Fruit fly (Drosophila melanogaster) whole organism, adult: ENCODE data around the gene Proc-R.

Experiments used
- CG11617 ChIP-seq: fragments of 200-800 bp; sonication (Bioruptor generic); optimal IDR thresholded peaks from 2 replicates; lab custom pipeline; 2017; ENCODE audit warnings: mild to moderate bottlenecking, missing biosample characterization, missing genetic modification reagents, missing genetic modification characterization
- CG12768 ChIP-seq: fragments of 200-800 bp; sonication (Bioruptor generic); optimal IDR thresholded peaks from 2 replicates; lab custom pipeline; 2017; ENCODE audit warnings: missing biosample characterization, missing genetic modification characterization, mild to moderate bottlenecking, moderate library complexity, missing genetic modification reagents
- CG14711 ChIP-seq: fragments of 200-800 bp; sonication (Bioruptor generic); optimal IDR thresholded peaks from 2 replicates; lab custom pipeline; 2018; ENCODE audit warnings: missing biosample characterization, mild to moderate bottlenecking, missing genetic modification characterization, moderate library complexity
- CG1620 ChIP-seq: fragments of 200-800 bp; sonication (Bioruptor generic); optimal IDR thresholded peaks from 2 replicates; lab custom pipeline; 2016; ENCODE audit warnings: missing biosample characterization, missing genetic modification characterization
- CG33017 ChIP-seq: fragments of 200-800 bp; sonication (Bioruptor generic); optimal IDR thresholded peaks from 2 replicates; lab custom pipeline; 2018; ENCODE audit warnings: missing biosample characterization, mild to moderate bottlenecking, missing genetic modification characterization, moderate library complexity
- CG5204 ChIP-seq: fragments of 200-800 bp; sonication (Bioruptor generic); optimal IDR thresholded peaks from 2 replicates; lab custom pipeline; 2016; ENCODE audit warnings: missing biosample characterization, missing genetic modification characterization
- CG7045 ChIP-seq: fragments of 200-800 bp; sonication (Bioruptor generic); optimal IDR thresholded peaks from 2 replicates; lab custom pipeline; 2017; ENCODE audit warnings: missing biosample characterization, mild to moderate bottlenecking, missing genetic modification characterization
- CG7101 ChIP-seq: fragments of 200-800 bp; sonication (Bioruptor generic); optimal IDR thresholded peaks from 2 replicates; lab custom pipeline; 2018; ENCODE audit warnings: missing biosample characterization, mild to moderate bottlenecking, missing genetic modification characterization, moderate library complexity
- Clk ChIP-seq: fragments of 200-800 bp; sonication (Bioruptor generic); optimal IDR thresholded peaks from 2 replicates; lab custom pipeline; 2017; ENCODE audit warnings: missing biosample characterization, missing genetic modification characterization
- Crg-1 ChIP-seq: fragments of 200-800 bp; sonication (Bioruptor generic); optimal IDR thresholded peaks from 2 replicates; lab custom pipeline; 2016; ENCODE audit warnings: missing biosample characterization, missing genetic modification characterization
- Hr96 ChIP-seq: fragments of 200-800 bp; sonication (Bioruptor generic); optimal IDR thresholded peaks from 2 replicates; lab custom pipeline; 2016; ENCODE audit warnings: missing biosample characterization, missing genetic modification characterization
- Mnt ChIP-seq: fragments of 200-800 bp; sonication (Bioruptor generic); optimal IDR thresholded peaks from 2 replicates; lab custom pipeline; 2016; ENCODE audit warnings: missing biosample characterization, mild to moderate bottlenecking, missing genetic modification characterization
- bab1 ChIP-seq: fragments of 200-800 bp; sonication (Bioruptor generic); optimal IDR thresholded peaks from 3 replicates; lab custom pipeline; 2019; ENCODE audit warnings: missing biosample characterization, mild to moderate bottlenecking, missing genetic modification characterization, moderate library complexity
- cic ChIP-seq: fragments of 200-800 bp; sonication (Bioruptor generic); optimal IDR thresholded peaks from 2 replicates; lab custom pipeline; 2017; ENCODE audit warnings: missing biosample characterization, mild to moderate bottlenecking, missing genetic modification characterization, moderate library complexity
- cnc ChIP-seq, 2 experiments: fragments of >200 bp; optimal IDR thresholded peaks; 2 replicates each; lab custom pipeline; 2017
- kay ChIP-seq: fragments of 200-800 bp; sonication (Bioruptor generic); peaks from one replicate; lab custom pipeline; 2016; ENCODE audit warnings: missing biosample characterization, missing genetic modification characterization, borderline replicate concordance
- ovo ChIP-seq: fragments of 200-800 bp; sonication (Bioruptor generic); optimal IDR thresholded peaks from 2 replicates; lab custom pipeline; 2016; ENCODE audit warnings: missing biosample characterization, missing genetic modification characterization
- pad ChIP-seq: fragments of 200-800 bp; sonication (Bioruptor generic); optimal IDR thresholded peaks from 3 replicates; lab custom pipeline; 2017; ENCODE audit warnings: missing biosample characterization, missing genetic modification characterization, mild to moderate bottlenecking, moderate library complexity, missing genetic modification reagents
- tj ChIP-seq: fragments of 200-800 bp; sonication (Bioruptor generic); optimal IDR thresholded peaks from 3 replicates; lab custom pipeline; 2017; ENCODE audit warnings: missing biosample characterization, mild to moderate bottlenecking, missing genetic modification characterization, moderate library complexity
- toe ChIP-seq: fragments of 200-800 bp; sonication (Bioruptor generic); optimal IDR thresholded peaks from 2 replicates; lab custom pipeline; 2016; ENCODE audit warnings: missing biosample characterization, missing genetic modification characterization

Gene Proc-R

dm6 chrX:4671194-4671626, 36.5 kb upstream of the Proc-R start:
- TF ChIP-seq CG5204 (GFP tag; lab: Kevin White, UChicago) = no peak
- TF ChIP-seq cnc (optimal IDR thresholded peaks at IDR 0.05; lab: Kevin White, UChicago) = no peak

- TF ChIP-seq pad (GFP tag; lab: Kevin White, UChicago) = peak; percentile 7
- no peak for TF ChIP-seq CG12768
- peak; percentile 72 for TF ChIP-seq kay (GFP tag; lab: Kevin White, UChicago)
- TF ChIP-seq CG7101 (tag; lab: Kevin White, UChicago) = no peak
- peak; percentile 99 for TF ChIP-seq tj (GFP tag; lab: Kevin White, UChicago)
- TF ChIP-seq CG11617 (GFP tag; lab: Kevin White, UChicago) = no peak
Observed at dm6 chrX:4675054-4675453, 32.7 kb upstream of the Proc-R start.

- TF ChIP-seq CG5204 (GFP tag; lab: Kevin White, UChicago) (no peak), Crg-1 (no peak), ovo (no peak), cnc (optimal IDR thresholded peaks at IDR 0.05; lab: Kevin White, UChicago) (no peak), cic (GFP tag; lab: Kevin White, UChicago) (no peak), Hr96 (GFP tag; lab: Kevin White, UChicago) (no peak), pad (GFP tag; lab: Kevin White, UChicago) (no peak), bab1 (GFP tag; lab: Kevin White, UChicago) (no peak), Clk (GFP tag; lab: Kevin White, UChicago) (no peak), CG14711 (tag; lab: Kevin White, UChicago) (no peak), CG11617 (GFP tag; lab: Kevin White, UChicago) (no peak), CG1620 (GFP tag; lab: Kevin White, UChicago) (no peak), CG33017 (no peak)
Observed at dm6 chrX:4677427-4677826, 30.3 kb upstream of the Proc-R start.

dm6 chrX:4678146-4678912, 29.4 kb upstream of the Proc-R start:
- TF ChIP-seq tj (GFP tag; lab: Kevin White, UChicago) (no peak), toe (GFP tag; lab: Kevin White, UChicago) (no peak), CG7101 (tag; lab: Kevin White, UChicago) (no peak), cnc (optimal IDR thresholded peaks at IDR 0.05; lab: Kevin White, UChicago) (no peak), CG14711 (tag; lab: Kevin White, UChicago) (no peak), pad (GFP tag; lab: Kevin White, UChicago) (no peak), Mnt (peak; percentile 11), Clk (GFP tag; lab: Kevin White, UChicago) (no peak)

- peak; percentile 10 for TF ChIP-seq tj (GFP tag; lab: Kevin White, UChicago)
- peak; percentile 98 for TF ChIP-seq pad (GFP tag; lab: Kevin White, UChicago)
- peak; percentile 15 for TF ChIP-seq bab1 (GFP tag; lab: Kevin White, UChicago)
- no peak for TF ChIP-seq CG1620 (GFP tag; lab: Kevin White, UChicago)
- peak; percentile 93 for TF ChIP-seq ovo
Observed at dm6 chrX:4678913-4679812, 28.6 kb upstream of the Proc-R start, which contains the start of gene fzr. TSS of gene fzr (minus strand) at chrX:4679537.

- no peak for TF ChIP-seq ovo
- peak; percentile 10 for TF ChIP-seq CG1620 (GFP tag; lab: Kevin White, UChicago)
- TF ChIP-seq CG33017 = peak; percentile 52
- peak; percentile 24 for TF ChIP-seq CG14711 (tag; lab: Kevin White, UChicago)
- peak; percentile 10 for TF ChIP-seq CG7045 (GFP tag; lab: Kevin White, UChicago)
- TF ChIP-seq CG5204 (GFP tag; lab: Kevin White, UChicago) = peak; percentile 45
- peak; percentile 38 for TF ChIP-seq CG7101 (tag; lab: Kevin White, UChicago)
- peak; percentile 61 for TF ChIP-seq kay (GFP tag; lab: Kevin White, UChicago)
- TF ChIP-seq Crg-1 = peak; percentile 35
- no peak for TF ChIP-seq pad (GFP tag; lab: Kevin White, UChicago)
- no peak for TF ChIP-seq tj (GFP tag; lab: Kevin White, UChicago)
- peak; percentile 10 for TF ChIP-seq Hr96 (GFP tag; lab: Kevin White, UChicago)
- TF ChIP-seq bab1 (GFP tag; lab: Kevin White, UChicago) = no peak
- TF ChIP-seq toe (GFP tag; lab: Kevin White, UChicago) = peak; percentile 16
- no peak for TF ChIP-seq Clk (GFP tag; lab: Kevin White, UChicago)
- peak; percentile 39 for TF ChIP-seq CG11617 (GFP tag; lab: Kevin White, UChicago)
Observed at dm6 chrX:4679813-4680381, 27.8 kb upstream of the Proc-R start.
